Fruit fly (Drosophila melanogaster): ENCODE results near the gene bowl.
A peak's percentile ranks its signal among the peaks of the same experiment; 100 is the strongest.

bowl gene

dm6 chr2L:3769718-3770461 is 1.6 kb upstream of the bowl start (continued):
- TF ChIP-seq bsh (GFP tag; optimal IDR thresholded peaks at IDR 0.05) (peak; percentile 47 to 79), CG11723 (GFP tag; optimal IDR thresholded peaks at IDR 0.05) (peak; percentile 12), Neu2 (GFP tag; optimal IDR thresholded peaks at IDR 0.05; ENCODE audit: borderline replicate concordance) (no peak), CG1603 (tag; optimal IDR thresholded peaks at IDR 0.05) (no peak), amos (GFP tag; IDR thresholded peaks at IDR 0.05; ENCODE audit: partially characterized antibody) (no peak), CG32767 (GFP tag; IDR thresholded peaks at IDR 0.05) (no peak), nerfin-2 (GFP tag; IDR thresholded peaks at IDR 0.05; ENCODE audit: partially characterized antibody) (no peak), CG10209 (GFP tag; optimal IDR thresholded peaks at IDR 0.05) (peak; percentile 40), Hmx (GFP tag; optimal IDR thresholded peaks at IDR 0.05) (no peak), CG10654 (GFP tag; optimal IDR thresholded peaks at IDR 0.05) (no peak), CG14014 (GFP tag; IDR thresholded peaks at IDR 0.05) (no peak), Hmr (GFP tag; optimal IDR thresholded peaks at IDR 0.05) (peak; percentile 2), cg (GFP tag; optimal IDR thresholded peaks at IDR 0.05) (no peak), Pdp1 (GFP tag; optimal IDR thresholded peaks at IDR 0.05) (no peak), Jarid2 (GFP tag; optimal IDR thresholded peaks at IDR 0.05) (no peak), CG10959 (GFP tag; IDR thresholded peaks at IDR 0.05) (no peak), h (optimal IDR thresholded peaks at IDR 0.05) (no peak), CTCF (GFP tag; optimal IDR thresholded peaks at IDR 0.05) (no peak), CG13894 (tag; optimal IDR thresholded peaks at IDR 0.05) (no peak), MTF-1 (GFP tag; optimal IDR thresholded peaks at IDR 0.05; ENCODE audit: borderline replicate concordance) (no peak), CG16813 (GFP tag; IDR thresholded peaks at IDR 0.05; ENCODE audit: partially characterized antibody) (no peak), Lhr (GFP tag; optimal IDR thresholded peaks at IDR 0.05) (no peak), Max (GFP tag; optimal IDR thresholded peaks at IDR 0.05) (no peak), fd3F (GFP tag; optimal IDR thresholded peaks at IDR 0.05) (no peak), abd-A (tag; optimal IDR thresholded peaks at IDR 0.05) (no peak), Asciz (GFP tag; optimal IDR thresholded peaks at IDR 0.05) (peak; percentile 60), CG15514 (GFP tag; optimal IDR thresholded peaks at IDR 0.05) (no peak), hkb (optimal IDR thresholded peaks at IDR 0.05) (no peak), hkb (GFP tag; IDR thresholded peaks at IDR 0.05) (peak; percentile 18; the same call in 1 of the 2 replicates), ken (GFP tag; IDR thresholded peaks at IDR 0.05) (no peak), CG6654 (GFP tag; optimal IDR thresholded peaks at IDR 0.05) (no peak), al (GFP tag; IDR thresholded peaks at IDR 0.05) (no peak), da (GFP tag; optimal IDR thresholded peaks at IDR 0.05) (no peak), odd (GFP tag; optimal IDR thresholded peaks at IDR 0.05) (peak; percentile 39), zen2 (GFP tag; IDR thresholded peaks at IDR 0.05; ENCODE audit: partially characterized antibody) (no peak), CG7357 (GFP tag; IDR thresholded peaks at IDR 0.05) (no peak), cato (GFP tag; optimal IDR thresholded peaks at IDR 0.05; ENCODE audit: borderline replicate concordance) (no peak), CG3163 (GFP tag; optimal IDR thresholded peaks at IDR 0.05) (no peak), ci (GFP tag; IDR thresholded peaks at IDR 0.05) (no peak), pzg (GFP tag; optimal IDR thresholded peaks at IDR 0.05) (no peak), Mrtf (GFP tag; IDR thresholded peaks at IDR 0.05) (no peak), Elba2 (GFP tag; optimal IDR thresholded peaks at IDR 0.05) (no peak), bab2 (GFP tag; optimal IDR thresholded peaks at IDR 0.05) (no peak), CHES-1-like (GFP tag; optimal IDR thresholded peaks at IDR 0.05) (no peak), Ptx1 (GFP tag; IDR thresholded peaks at IDR 0.05) (peak; percentile 61), CG17385 (GFP tag; optimal IDR thresholded peaks at IDR 0.05) (peak; percentile 42), CG6175 (GFP tag; IDR thresholded peaks at IDR 0.05) (no peak), CG1024 (GFP tag; IDR thresholded peaks at IDR 0.05) (no peak), CG6791 (GFP tag; IDR thresholded peaks at IDR 0.05; ENCODE audit: partially characterized antibody) (no peak), CG8765 (GFP tag; IDR thresholded peaks at IDR 0.05) (no peak)

Data from whole organism, embryonic.